Worm (Caenorhabditis elegans) whole organism, L4 larva: Measurements from ENCODE around the gene dhhc-13.
A peak's percentile ranks its signal among the peaks of the same experiment; 100 is the strongest.

Experiments used
- D1046.2 ChIP-seq: fragments of 200-800 bp; sonication (Bioruptor generic); IDR thresholded peaks from 2 replicates; pipeline ENCODE4 v1.3.6; 2022; ENCODE audit warnings: missing genetic modification characterization, missing compliant biosample characterization
- F37D6.2 ChIP-seq: sonication (generic microtip); optimal IDR thresholded peaks from 2 replicates; lab custom pipeline; 2016; ENCODE audit warnings: mild to moderate bottlenecking, missing genetic modification characterization, missing compliant biosample characterization
- F44E2.7 ChIP-seq: fragments of 200-800 bp; sonication (Bioruptor generic); IDR thresholded peaks from 2 replicates; pipeline ENCODE4 v2.1.2; 2022; ENCODE audit warnings: missing genetic modification characterization, missing compliant biosample characterization
- F49E8.2 ChIP-seq: sonication (generic microtip); optimal IDR thresholded peaks from 2 replicates; lab custom pipeline; 2016; ENCODE audit warnings: missing compliant biosample characterization, mild to moderate bottlenecking, missing genetic modification characterization, borderline replicate concordance
- T26A8.4 ChIP-seq: fragments of 200-800 bp; sonication (Bioruptor generic); IDR thresholded peaks from 2 replicates; pipeline ENCODE4 v1.3.6; 2022; ENCODE audit warnings: missing genetic modification characterization, missing compliant biosample characterization
- aha-1 ChIP-seq: fragments of 150-350 bp; peaks from one replicate; lab custom pipeline; 2014; ENCODE audit warnings: missing biosample characterization, missing genetic modification characterization
- ama-1 ChIP-seq: fragments of 150-350 bp; optimal IDR thresholded peaks from 2 replicates; lab custom pipeline; 2014; ENCODE audit warnings: inconsistent platforms, mixed read lengths
- arid-1 ChIP-seq: fragments of 200-800 bp; sonication (Bioruptor generic); conservative IDR thresholded peaks from 2 replicates; pipeline ENCODE4 v1.3.6; 2022; ENCODE audit warnings: missing genetic modification reagents, missing genetic modification characterization, missing compliant biosample characterization
- attf-4 ChIP-seq: sonication (generic microtip); optimal IDR thresholded peaks from 3 replicates; lab custom pipeline; 2017; ENCODE audit warnings: missing biosample characterization, missing genetic modification characterization
- ceh-20 ChIP-seq: fragments of 200-800 bp; sonication (Bioruptor generic); IDR thresholded peaks from 2 replicates; pipeline ENCODE4 v1.3.6; 2022; ENCODE audit warnings: missing genetic modification reagents, missing genetic modification characterization, missing compliant biosample characterization
- ceh-28 ChIP-seq: fragments of 150-350 bp; optimal IDR thresholded peaks from 2 replicates; lab custom pipeline; 2014; ENCODE audit warnings: missing biosample characterization, missing genetic modification reagents, missing genetic modification characterization
- ceh-32 ChIP-seq: sonication (generic microtip); optimal IDR thresholded peaks from 2 replicates; lab custom pipeline; 2016; ENCODE audit warnings: mild to moderate bottlenecking, missing genetic modification characterization, missing compliant biosample characterization; ENCODE audit not compliant: poor library complexity
- ceh-82 ChIP-seq: sonication (generic microtip); optimal IDR thresholded peaks from 2 replicates; lab custom pipeline; 2017; ENCODE audit warnings: missing biosample characterization, missing genetic modification characterization
- ces-1 ChIP-seq: fragments of 150-350 bp; sonication (generic microtip); optimal IDR thresholded peaks from 4 replicates; lab custom pipeline; 2014; ENCODE audit warnings: missing biosample characterization, missing genetic modification reagents, missing genetic modification characterization
- daf-16 ChIP-seq, 3 experiments: sonication (generic microtip); optimal IDR thresholded peaks; 2 replicates each; lab custom pipeline; 2016 to 2017; ENCODE audit warnings: missing genetic modification characterization in 3 of 3, missing genetic modification reagents in 3 of 3, mild to moderate bottlenecking in 2 of 3, missing compliant biosample characterization in 2 of 3, missing biosample characterization in 1 of 3, moderate library complexity in 1 of 3
- daf-8 ChIP-seq: fragments of 200-800 bp; sonication (Bioruptor generic); IDR thresholded peaks from 2 replicates; pipeline ENCODE4 v1.3.6; 2022; ENCODE audit warnings: missing genetic modification characterization, missing compliant biosample characterization
- dmd-8 ChIP-seq: fragments of 200-800 bp; sonication (Bioruptor generic); IDR thresholded peaks from 2 replicates; pipeline ENCODE4 v1.3.6; 2022; ENCODE audit warnings: missing genetic modification characterization, missing compliant biosample characterization
- dpl-1 ChIP-seq: fragments of 150-350 bp; optimal IDR thresholded peaks from 2 replicates; lab custom pipeline; 2014; ENCODE audit warnings: missing biosample characterization, missing genetic modification reagents, missing genetic modification characterization
- dve-1 ChIP-seq: sonication (generic microtip); optimal IDR thresholded peaks from 2 replicates; lab custom pipeline; 2017; ENCODE audit warnings: antibody characterized with exemption, mild to moderate bottlenecking, missing genetic modification characterization, missing compliant biosample characterization; ENCODE audit not compliant: insufficient read depth
- fkh-10 ChIP-seq: fragments of 150-350 bp; optimal IDR thresholded peaks from 2 replicates; lab custom pipeline; 2014; ENCODE audit warnings: missing biosample characterization, missing genetic modification reagents, missing genetic modification characterization
- hlh-11 ChIP-seq: fragments of 200-800 bp; sonication (Bioruptor generic); optimal IDR thresholded peaks from 2 replicates; lab custom pipeline; 2018; ENCODE audit warnings: mild to moderate bottlenecking, missing genetic modification characterization, missing compliant biosample characterization
- lin-1 ChIP-seq: fragments of 200-800 bp; sonication (Bioruptor generic); IDR thresholded peaks from 2 replicates; pipeline ENCODE4 v1.3.6; 2022; ENCODE audit warnings: missing genetic modification reagents, missing genetic modification characterization, missing compliant biosample characterization
- lin-29 ChIP-seq: fragments of 200-800 bp; sonication (Bioruptor generic); IDR thresholded peaks from 2 replicates; pipeline ENCODE4 v1.3.6; 2022; ENCODE audit warnings: missing genetic modification reagents, missing genetic modification characterization, missing compliant biosample characterization
- lin-39 ChIP-seq: fragments of 150-350 bp; optimal IDR thresholded peaks from 2 replicates; lab custom pipeline; 2014; ENCODE audit warnings: missing biosample characterization, missing genetic modification reagents, missing genetic modification characterization
- mdl-1 ChIP-seq, 2 experiments: fragments of 150-350 bp in 1 of 2; sonication (generic microtip) in 1 of 2; optimal IDR thresholded peaks; 2 replicates each; lab custom pipeline; 2014 to 2017; ENCODE audit warnings: missing biosample characterization in 2 of 2, missing genetic modification characterization in 2 of 2
- mxl-3 ChIP-seq: fragments of 200-800 bp; sonication (Bioruptor generic); optimal IDR thresholded peaks from 2 replicates; lab custom pipeline; 2018; ENCODE audit warnings: mild to moderate bottlenecking, missing genetic modification characterization, missing compliant biosample characterization
- nhr-10 ChIP-seq: fragments of 150-350 bp; optimal IDR thresholded peaks from 2 replicates; lab custom pipeline; 2014; ENCODE audit warnings: missing biosample characterization, missing genetic modification characterization
- nhr-28 ChIP-seq: fragments of 150-350 bp; optimal IDR thresholded peaks from 2 replicates; lab custom pipeline; 2014; ENCODE audit warnings: missing biosample characterization, missing genetic modification characterization
- nhr-48 ChIP-seq: sonication (generic microtip); optimal IDR thresholded peaks from 2 replicates; lab custom pipeline; 2016; ENCODE audit warnings: mild to moderate bottlenecking, missing genetic modification characterization, missing compliant biosample characterization
- nhr-6 ChIP-seq: fragments of 150-350 bp; optimal IDR thresholded peaks from 2 replicates; lab custom pipeline; 2014; ENCODE audit warnings: missing biosample characterization, missing genetic modification characterization
- nhr-77 ChIP-seq: fragments of 150-350 bp; optimal IDR thresholded peaks from 2 replicates; lab custom pipeline; 2014; ENCODE audit warnings: missing biosample characterization, missing genetic modification characterization
- pha-4 ChIP-seq, 2 experiments: fragments of 150-350 bp in 1 of 2; fragments of 200-800 bp in 1 of 2; sonication (Bioruptor generic) in 1 of 2; IDR thresholded peaks in 1 of 2; optimal IDR thresholded peaks in 1 of 2; 2 replicates each; pipeline versions ENCODE4 v1.3.6 to Lab custom; 2014 to 2022; ENCODE audit warnings: missing genetic modification characterization in 2 of 2, missing genetic modification reagents in 2 of 2, missing biosample characterization in 1 of 2, missing compliant biosample characterization in 1 of 2
- php-3 ChIP-seq: fragments of 200-800 bp; sonication (Bioruptor generic); IDR thresholded peaks from 2 replicates; pipeline ENCODE4 v1.3.6; 2022; ENCODE audit warnings: missing genetic modification reagents, missing genetic modification characterization, missing compliant biosample characterization
- pqm-1 ChIP-seq: sonication (generic microtip); optimal IDR thresholded peaks from 2 replicates; lab custom pipeline; 2017; ENCODE audit warnings: missing biosample characterization, missing genetic modification characterization
- rbr-2 ChIP-seq: sonication (generic microtip); optimal IDR thresholded peaks from 2 replicates; lab custom pipeline; 2016; ENCODE audit warnings: missing genotype, missing genetic modification characterization, missing compliant biosample characterization
- skn-1 ChIP-seq: fragments of 150-350 bp; optimal IDR thresholded peaks from 2 replicates; lab custom pipeline; 2014; ENCODE audit warnings: missing biosample characterization, missing genetic modification characterization
- snpc-4 ChIP-seq: fragments of 150-350 bp; optimal IDR thresholded peaks from 2 replicates; lab custom pipeline; 2014; ENCODE audit warnings: missing biosample characterization, missing genetic modification characterization
- unc-62 ChIP-seq, 3 experiments: fragments of 150-350 bp in 1 of 3; sonication (generic microtip); optimal IDR thresholded peaks in 2 of 3; peaks in 1 of 3; 1 replicate in 1 of 3; 2 replicates in 2 of 3; lab custom pipeline; 2014 to 2017; ENCODE audit warnings: missing biosample characterization in 3 of 3, missing genetic modification characterization in 3 of 3, missing genetic modification reagents in 3 of 3, missing genotype in 1 of 3
- vab-7 ChIP-seq: fragments of 200-800 bp; sonication (Bioruptor generic); IDR thresholded peaks from 2 replicates; pipeline ENCODE4 v1.3.6; 2022; ENCODE audit warnings: missing genetic modification reagents, missing genetic modification characterization, missing compliant biosample characterization
- zip-11 ChIP-seq: fragments of 200-800 bp; sonication (Bioruptor generic); IDR thresholded peaks from 2 replicates; pipeline ENCODE4 v1.3.6; 2022; ENCODE audit warnings: missing genetic modification characterization, missing compliant biosample characterization

dhhc-13 gene

DNA sequence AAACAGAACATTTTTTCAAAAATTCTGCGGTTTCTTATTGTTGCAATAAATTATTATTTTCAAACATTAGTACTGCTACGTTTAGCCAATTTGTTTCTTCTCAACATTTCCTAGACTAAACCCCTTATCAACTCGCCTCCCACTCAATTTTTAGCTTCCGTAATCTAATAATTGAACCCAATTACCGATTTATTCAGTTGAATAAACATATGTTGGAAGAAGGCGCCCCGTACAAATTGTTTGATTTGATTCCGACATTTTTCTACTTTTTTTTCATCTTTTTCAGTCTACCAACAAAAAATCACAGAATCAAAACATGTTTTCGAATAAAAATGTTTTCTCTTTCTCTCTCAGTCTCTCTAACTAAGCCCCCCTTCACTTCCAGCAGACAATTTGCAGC is 14.4 kb upstream of the dhhc-13 start:
- TF ChIP-seq skn-1 (tag; lab: Kevin White, UChicago) (no peak), ces-1 (GFP tag; lab: Kevin White, UChicago) (peak; percentile 75)

- no peak for TF ChIP-seq ceh-20
- no peak for TF ChIP-seq attf-4
- TF ChIP-seq nhr-10 (tag; lab: Kevin White, UChicago): no peak
- no peak for TF ChIP-seq ceh-28 (tag; lab: Kevin White, UChicago)
- no peak for TF ChIP-seq T26A8.4 (GFP tag; lab: Robert Waterston, UW)
- TF ChIP-seq dmd-8: no peak
- no peak for TF ChIP-seq pqm-1
- TF ChIP-seq rbr-2 (tag; lab: Kevin White, UChicago): no peak
- no peak for TF ChIP-seq dve-1 (tag; lab: Kevin White, UChicago)
- no peak for TF ChIP-seq vab-7 (GFP tag; lab: Robert Waterston, UW)
- TF ChIP-seq dpl-1 (GFP tag; lab: Kevin White, UChicago): no peak
- no peak for TF ChIP-seq mxl-3 (GFP tag; lab: Kevin White, UChicago)
- TF ChIP-seq, all 104 proteins: peak for 0
Observed at ce11 chrIV:5903305-5903778, 13.8 kb upstream of the dhhc-13 start, which contains the start of gene H04M03.12. Gene H04M03.12, minus strand, starts transcription at chrIV:5903355.

DNA sequence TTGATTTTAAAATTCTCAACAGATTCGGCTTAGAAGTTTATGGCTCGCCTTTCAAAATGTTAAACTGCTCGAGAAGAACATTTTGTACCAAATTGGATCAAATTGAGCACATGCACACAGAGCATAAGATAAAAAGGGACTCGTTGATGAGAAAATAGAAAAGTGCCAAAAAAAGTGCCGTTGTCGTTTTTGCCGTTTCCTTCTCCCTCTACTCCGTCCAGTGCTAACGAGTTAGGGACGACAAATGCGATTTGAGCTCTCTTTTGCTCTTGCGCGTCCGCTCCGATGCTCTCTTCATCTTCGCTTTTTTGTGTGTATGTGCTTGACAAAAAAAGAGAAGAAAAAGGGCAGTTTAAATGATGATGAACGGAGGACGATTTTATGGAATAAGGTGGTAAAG is 2.0 kb upstream of the dhhc-13 start:
- TF ChIP-seq ces-1 (GFP tag; lab: Kevin White, UChicago): peak; percentile 64
- peak; percentile 90 for TF ChIP-seq fkh-10 (GFP tag; lab: Kevin White, UChicago)
- peak; percentile 66 for TF ChIP-seq aha-1 (tag; lab: Kevin White, UChicago)
- TF ChIP-seq daf-8: no peak

ce11 chrIV:5923112-5923511 is 6.0 kb downstream of the dhhc-13 start:
- TF ChIP-seq unc-62 (GFP tag; optimal IDR thresholded peaks at IDR 0.05 in 1 of 2; lab: Kevin White, UChicago) (peak in 1 of 2 experiments; percentile 90), unc-62 (tag; optimal IDR thresholded peaks at IDR 0.05; lab: Kevin White, UChicago) (no peak), php-3 (no peak)
- TF ChIP-seq, all 104 proteins: peak for 1

- TF ChIP-seq mdl-1 (tag; optimal IDR thresholded peaks at IDR 0.05; lab: Kevin White, UChicago) (no peak), ama-1 (lab: Kevin White, UChicago) (no peak), hlh-11 (no peak), dmd-8 (no peak), ces-1 (GFP tag; lab: Kevin White, UChicago) (no peak), lin-1 (GFP tag; lab: Robert Waterston, UW) (no peak), nhr-28 (tag; lab: Kevin White, UChicago) (no peak), F37D6.2 (tag; lab: Kevin White, UChicago) (no peak), snpc-4 (tag; lab: Kevin White, UChicago) (no peak), ceh-82 (tag; lab: Kevin White, UChicago) (no peak), F49E8.2 (tag; lab: Kevin White, UChicago) (no peak)
Observed at ce11 chrIV:5924241-5924640, 7.1 kb downstream of the dhhc-13 start.

- peak; percentile 8 for TF ChIP-seq nhr-28 (tag; lab: Kevin White, UChicago)
- TF ChIP-seq arid-1: no peak
- TF ChIP-seq ceh-32 (tag; lab: Kevin White, UChicago): no peak
- TF ChIP-seq F44E2.7 (GFP tag; lab: Robert Waterston, UW): no peak
- TF ChIP-seq dve-1 (tag; lab: Kevin White, UChicago): no peak
- no peak for TF ChIP-seq pqm-1
- no peak for TF ChIP-seq pha-4 (GFP tag; IDR thresholded peaks at IDR 0.05; lab: Robert Waterston, UW)
- TF ChIP-seq pha-4 (tag; optimal IDR thresholded peaks at IDR 0.05; lab: Kevin White, UChicago): no peak
- TF ChIP-seq nhr-77 (tag; lab: Kevin White, UChicago): no peak
- TF ChIP-seq nhr-6 (tag; lab: Kevin White, UChicago): no peak
- no peak for TF ChIP-seq daf-16 (GFP tag; optimal IDR thresholded peaks at IDR 0.05; lab: Kevin White, UChicago)
- no peak for TF ChIP-seq daf-16 (tag; optimal IDR thresholded peaks at IDR 0.05; lab: Kevin White, UChicago)
- TF ChIP-seq zip-11 (GFP tag; lab: Robert Waterston, UW): no peak
- TF ChIP-seq skn-1 (tag; lab: Kevin White, UChicago): no peak
- no peak for TF ChIP-seq fkh-10 (GFP tag; lab: Kevin White, UChicago)
- no peak for TF ChIP-seq lin-39 (tag; lab: Kevin White, UChicago)
- TF ChIP-seq D1046.2 (GFP tag; lab: Robert Waterston, UW): no peak
- TF ChIP-seq mxl-3 (GFP tag; lab: Kevin White, UChicago): peak; percentile 44
- TF ChIP-seq daf-8: no peak
- TF ChIP-seq lin-29: no peak
- no peak for TF ChIP-seq nhr-48 (tag; lab: Kevin White, UChicago)
- TF ChIP-seq ama-1 (lab: Kevin White, UChicago): no peak
- no peak for TF ChIP-seq dmd-8
- TF ChIP-seq hlh-11: no peak
Observed at ce11 chrIV:5926643-5927042, 9.5 kb downstream of the dhhc-13 start.
